Worm (Caenorhabditis elegans): ENCODE results near the gene ZK899.2.

- TF ChIP-seq zag-1 (tag; optimal IDR thresholded peaks at IDR 0.05) (no peak), unc-62 (GFP tag; optimal IDR thresholded peaks at IDR 0.05) (no peak), mml-1 (tag; optimal IDR thresholded peaks at IDR 0.05) (no peak), fkh-10 (GFP tag; optimal IDR thresholded peaks at IDR 0.05) (no peak), fos-1 (tag; optimal IDR thresholded peaks at IDR 0.05) (peak; percentile 51), snpc-4 (tag; optimal IDR thresholded peaks at IDR 0.05) (no peak), sea-2 (GFP tag; optimal IDR thresholded peaks at IDR 0.05) (no peak), nhr-12 (tag; optimal IDR thresholded peaks at IDR 0.05) (no peak), elt-3 (tag; optimal IDR thresholded peaks at IDR 0.05) (no peak)
Measured at ce11 chrX:9446177-9446694, 5.6 kb downstream of the ZK899.2 start, which contains the start of gene ZK899.1.

All from whole organism, L3 larva.